Fruit fly (Drosophila melanogaster): Measurements from ENCODE around the gene CG6763.
A peak's percentile ranks its signal among the peaks of the same experiment; 100 is the strongest.

CG6763 gene

dm6 chr3R:23283702-23284101, at the start of gene CG6763:
TSS of gene CG6763 (plus strand) at chr3R:23284002.
- TF ChIP-seq CG3726 (GFP tag; IDR thresholded peaks at IDR 0.05) (no peak), CG8290 (GFP tag; optimal IDR thresholded peaks at IDR 0.05) (no peak), CG8290 (tag; optimal IDR thresholded peaks at IDR 0.05) (peak in 1 of 2 experiments; percentile 42), lab (GFP tag; optimal IDR thresholded peaks at IDR 0.05) (peak; percentile 11), CG6175 (GFP tag; IDR thresholded peaks at IDR 0.05) (no peak), Med (GFP tag) (peak; percentile 39)

DNA sequence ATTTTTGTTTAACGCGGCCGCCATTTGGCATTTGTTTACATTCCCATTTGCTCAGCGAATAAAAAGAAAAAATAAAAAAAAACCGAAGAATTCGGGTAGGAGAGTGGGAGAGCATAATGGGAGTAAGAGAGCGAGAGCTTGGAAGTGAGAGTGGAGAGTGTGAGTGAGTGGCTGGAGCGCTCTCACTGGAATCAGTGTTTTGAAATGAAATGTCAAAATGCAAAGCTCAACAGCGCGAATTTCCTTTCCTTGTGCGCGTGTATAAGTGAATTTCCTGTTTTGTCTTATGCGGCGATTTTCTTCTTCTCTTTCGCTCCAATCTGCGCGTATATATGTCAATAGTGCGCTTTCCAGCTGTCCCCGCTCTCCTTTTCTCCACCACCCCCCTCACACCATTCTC, 44.8 kb upstream of the CG6763 start:
- TF ChIP-seq ewg (GFP tag; optimal IDR thresholded peaks at IDR 0.05): peak; percentile 33
- TF ChIP-seq ham (GFP tag; IDR thresholded peaks at IDR 0.05): no peak
- peak; percentile 55 for TF ChIP-seq Ets65A (GFP tag)
- TF ChIP-seq NC2β (GFP tag; optimal IDR thresholded peaks at IDR 0.05): no peak
- TF ChIP-seq z (GFP tag; IDR thresholded peaks at IDR 0.05): 0 out of 3 replicates have a peak, but pooled peaks have one; percentile 29
- TF ChIP-seq yki (optimal IDR thresholded peaks at IDR 0.05): peak; percentile 20
- peak; percentile 34 for TF ChIP-seq sqz (GFP tag; optimal IDR thresholded peaks at IDR 0.05)
- no peak for TF ChIP-seq CG30020 (tag; optimal IDR thresholded peaks at IDR 0.05)
- peak; percentile 80 for TF ChIP-seq sd (tag; optimal IDR thresholded peaks at IDR 0.05)
- peak; percentile 23 for TF ChIP-seq nerfin-1 (tag; optimal IDR thresholded peaks at IDR 0.05)
- peak; percentile 34 for TF ChIP-seq abd-A (tag; optimal IDR thresholded peaks at IDR 0.05)
- no peak for TF ChIP-seq CG13775 (GFP tag; optimal IDR thresholded peaks at IDR 0.05)
- peak; percentile 64 for TF ChIP-seq crol (GFP tag; IDR thresholded peaks at IDR 0.05)
- TF ChIP-seq kah (GFP tag; optimal IDR thresholded peaks at IDR 0.05): no peak
- TF ChIP-seq CG34422 (GFP tag; IDR thresholded peaks at IDR 0.05): 0 out of 3 replicates have a peak, but pooled peaks have one; percentile 11
- no peak for TF ChIP-seq CG4617 (GFP tag; optimal IDR thresholded peaks at IDR 0.05; ENCODE audit: borderline replicate concordance)
- TF ChIP-seq Hr51 (GFP tag; optimal IDR thresholded peaks at IDR 0.05): peak in 1 of 2 experiments; percentile 74
- TF ChIP-seq CG6683 (GFP tag; optimal IDR thresholded peaks at IDR 0.05): no peak
- TF ChIP-seq Trl (optimal IDR thresholded peaks at IDR 0.05): peak; percentile 60 to 85
- TF ChIP-seq Trl (GFP tag; optimal IDR thresholded peaks at IDR 0.05): no peak
- TF ChIP-seq CG12769 (tag; optimal IDR thresholded peaks at IDR 0.05): no peak

DNA sequence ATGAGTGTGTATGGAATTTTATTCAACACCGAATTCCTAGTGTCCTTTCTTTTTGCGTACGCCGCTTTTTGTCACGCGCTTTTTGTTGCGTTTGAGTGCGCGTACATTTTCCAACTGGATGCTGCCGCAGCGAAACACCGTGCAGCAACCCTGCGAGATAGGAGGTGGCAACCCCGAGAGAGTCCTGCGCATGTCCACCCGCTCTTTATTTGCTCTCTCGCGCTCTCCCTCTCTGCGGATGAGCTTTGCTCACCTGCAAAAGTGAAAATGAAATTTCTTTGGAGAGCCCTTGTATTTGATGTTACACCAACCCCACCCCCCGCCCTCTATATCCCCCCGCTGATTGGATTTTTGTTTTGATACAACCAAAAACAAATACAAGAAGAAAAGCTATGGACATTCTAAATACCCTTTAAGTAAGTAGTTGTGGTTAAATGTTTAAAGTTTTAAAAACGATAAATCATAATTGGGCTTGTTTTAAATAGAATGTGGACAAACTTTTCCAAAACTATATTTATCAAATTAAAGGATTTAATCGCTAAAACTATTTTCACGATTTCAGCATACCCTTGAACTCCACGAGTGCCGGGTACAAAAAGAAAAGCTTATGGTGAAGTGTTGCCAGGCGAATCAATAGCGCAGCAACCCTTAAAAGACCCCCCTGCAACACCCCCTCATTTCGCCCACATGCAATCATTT, 43.7 kb upstream of the CG6763 start:
- TF ChIP-seq CG30403 (GFP tag; optimal IDR thresholded peaks at IDR 0.05): peak; percentile 65
- TF ChIP-seq CG5180 (GFP tag; optimal IDR thresholded peaks at IDR 0.05): peak; percentile 20
- TF ChIP-seq oc (tag; optimal IDR thresholded peaks at IDR 0.05): peak; percentile 23
- TF ChIP-seq CG18476 (GFP tag; optimal IDR thresholded peaks at IDR 0.05): peak; percentile 2
- TF ChIP-seq CG3726 (GFP tag; IDR thresholded peaks at IDR 0.05): 0 out of 3 replicates have a peak, but pooled peaks have one; percentile 52
- peak in 1 of 2 experiments; percentile 70 for TF ChIP-seq Eip74EF (GFP tag; optimal IDR thresholded peaks at IDR 0.05)
- TF ChIP-seq B-H1 (GFP tag; IDR thresholded peaks at IDR 0.05): peak; percentile 40; the same call in 1 of the 3 replicates
- no peak for TF ChIP-seq B-H2 (GFP tag; optimal IDR thresholded peaks at IDR 0.05)
- TF ChIP-seq CG9797 (GFP tag; optimal IDR thresholded peaks at IDR 0.05): no peak
- TF ChIP-seq ham (GFP tag; IDR thresholded peaks at IDR 0.05): no peak
- TF ChIP-seq BtbVII (GFP tag; optimal IDR thresholded peaks at IDR 0.05): peak; percentile 67
- peak; percentile 79 for TF ChIP-seq nerfin-1 (tag; optimal IDR thresholded peaks at IDR 0.05)
- peak; percentile 8 for TF ChIP-seq trh (GFP tag; optimal IDR thresholded peaks at IDR 0.05)
- TF ChIP-seq CG10431 (GFP tag; optimal IDR thresholded peaks at IDR 0.05): no peak
- TF ChIP-seq ind (GFP tag; optimal IDR thresholded peaks at IDR 0.05): peak; percentile 52
- no peak for TF ChIP-seq mld (GFP tag; IDR thresholded peaks at IDR 0.05; ENCODE audit: partially characterized antibody)
- TF ChIP-seq ato (GFP tag; IDR thresholded peaks at IDR 0.05; ENCODE audit: partially characterized antibody): no peak
- TF ChIP-seq schlank (tag; optimal IDR thresholded peaks at IDR 0.05): peak; percentile 43
- TF ChIP-seq grau (tag; optimal IDR thresholded peaks at IDR 0.05): no peak
- TF ChIP-seq CG18764 (GFP tag; optimal IDR thresholded peaks at IDR 0.05): no peak
- TF ChIP-seq exex (tag; optimal IDR thresholded peaks at IDR 0.05): peak; percentile 39
- TF ChIP-seq CG8478 (optimal IDR thresholded peaks at IDR 0.05): no peak
- TF ChIP-seq ara (GFP tag; IDR thresholded peaks at IDR 0.05): peak; percentile 60; the same call in 1 of the 2 replicates
- no peak for TF ChIP-seq CG3995 (GFP tag; optimal IDR thresholded peaks at IDR 0.05)

All from whole organism, embryonic.